Fruit fly (Drosophila melanogaster) Kc167 (cell line): ENCODE measurements around the gene pigeon.

Experiments used
- Myc ChIP-seq: fragments of >200 bp; optimal IDR thresholded peaks from 2 replicates; lab custom pipeline; 2017; ENCODE audit warnings: missing external identifiers
- insv ChIP-seq: fragments of >200 bp; optimal IDR thresholded peaks from 3 replicates; lab custom pipeline; 2018; ENCODE audit warnings: missing external identifiers
- psq ChIP-seq: fragments of >200 bp; optimal IDR thresholded peaks from 2 replicates; lab custom pipeline; 2017; ENCODE audit warnings: missing external identifiers

dm6 chr2L:19219473-19219872 lies 33.6 kb downstream of the pigeon start:
- no peak for TF ChIP-seq Myc (lab: Kevin White, UChicago)
- no peak for TF ChIP-seq psq (lab: Kevin White, UChicago)
- no peak for TF ChIP-seq insv (lab: Kevin White, UChicago)
